Fruit fly (Drosophila melanogaster) whole organism, embryonic: ENCODE results near the gene CG5160.

Source experiments
- ATbp ChIP-seq: fragments of 200-800 bp; sonication (Bioruptor generic); optimal IDR thresholded peaks from 2 replicates; lab custom pipeline; 2017; ENCODE audit warnings: missing biosample characterization, mild to moderate bottlenecking, missing genetic modification characterization, missing genetic modification reagents
- Ada2b ChIP-seq: fragments of 200-800 bp; sonication (Bioruptor generic); IDR thresholded peaks from 2 replicates; pipeline ENCODE4 v1.3.6; 2022; ENCODE audit warnings: missing biosample characterization, missing genetic modification characterization
- Bgb ChIP-seq: fragments of 200-800 bp; sonication (Bioruptor generic); IDR thresholded peaks from 2 replicates; pipeline ENCODE4 v1.3.6; 2022; ENCODE audit warnings: missing biosample characterization, missing genetic modification characterization; ENCODE audit not compliant: partially characterized antibody
- CG1024 ChIP-seq: fragments of 200-800 bp; sonication (Bioruptor generic); IDR thresholded peaks from 2 replicates; pipeline ENCODE4 v1.3.6; 2022; ENCODE audit warnings: missing biosample characterization, missing genetic modification characterization
- CG10366 ChIP-seq: fragments of 200-800 bp; sonication (Bioruptor generic); IDR thresholded peaks from 2 replicates; pipeline ENCODE4 v1.3.6; 2022; ENCODE audit warnings: missing biosample characterization, missing genetic modification characterization
- CG11398 ChIP-seq: fragments of 200-800 bp; sonication (Bioruptor generic); optimal IDR thresholded peaks from 2 replicates; lab custom pipeline; 2016; ENCODE audit warnings: missing biosample characterization, missing genetic modification characterization
- CG11456 ChIP-seq: fragments of 200-800 bp; sonication (Bioruptor generic); IDR thresholded peaks from 3 replicates; pipeline ENCODE4 v1.3.6; 2022; ENCODE audit warnings: missing biosample characterization, missing genetic modification characterization
- CG12104 ChIP-seq: fragments of 200-800 bp; sonication (Bioruptor generic); optimal IDR thresholded peaks from 3 replicates; lab custom pipeline; 2016; ENCODE audit warnings: missing biosample characterization, missing genetic modification characterization
- CG12391 ChIP-seq: fragments of 200-800 bp; sonication (Bioruptor generic); optimal IDR thresholded peaks from 3 replicates; lab custom pipeline; 2018; ENCODE audit warnings: missing biosample characterization, mild to moderate bottlenecking, missing genetic modification characterization, moderate library complexity
- CG13287 ChIP-seq: fragments of 200-800 bp; sonication (Bioruptor generic); IDR thresholded peaks from 2 replicates; pipeline ENCODE4 v1.3.6; 2022; ENCODE audit warnings: missing biosample characterization, missing genetic modification characterization; ENCODE audit not compliant: partially characterized antibody
- CG14710 ChIP-seq: fragments of 200-800 bp; sonication (Bioruptor generic); optimal IDR thresholded peaks from 3 replicates; lab custom pipeline; 2019; ENCODE audit warnings: missing biosample characterization, mild to moderate bottlenecking, missing genetic modification characterization, moderate library complexity
- CG14860 ChIP-seq: fragments of 200-800 bp; sonication (Bioruptor generic); IDR thresholded peaks from 3 replicates; pipeline ENCODE4 v1.3.6; 2022; ENCODE audit warnings: missing biosample characterization, missing genetic modification characterization; ENCODE audit not compliant: partially characterized antibody
- CG15601 ChIP-seq: fragments of 200-800 bp; sonication (Bioruptor generic); optimal IDR thresholded peaks from 3 replicates; lab custom pipeline; 2019; ENCODE audit warnings: missing biosample characterization, mild to moderate bottlenecking, missing genetic modification characterization, moderate library complexity
- CG32767 ChIP-seq: fragments of 200-800 bp; sonication (Bioruptor generic); IDR thresholded peaks from 2 replicates; pipeline ENCODE4 v1.3.6; 2022; ENCODE audit warnings: missing biosample characterization, missing genetic modification characterization
- CG32772 ChIP-seq: fragments of 200-800 bp; sonication (Bioruptor generic); IDR thresholded peaks from 2 replicates; pipeline ENCODE4 v1.3.6; 2022; ENCODE audit warnings: missing biosample characterization, missing genetic modification characterization
- CG3281 ChIP-seq: fragments of 200-800 bp; sonication (Bioruptor generic); optimal IDR thresholded peaks from 3 replicates; lab custom pipeline; 2017; ENCODE audit warnings: missing biosample characterization, mild to moderate bottlenecking, missing genetic modification characterization
- CG34376 ChIP-seq: fragments of 200-800 bp; sonication (Bioruptor generic); optimal IDR thresholded peaks from 2 replicates; lab custom pipeline; 2018; ENCODE audit warnings: missing biosample characterization, mild to moderate bottlenecking, missing genetic modification characterization
- CG4730 ChIP-seq: fragments of 200-800 bp; sonication (Bioruptor generic); IDR thresholded peaks from 2 replicates; pipeline ENCODE4 v1.3.6; 2022; ENCODE audit warnings: missing biosample characterization, missing genetic modification characterization
- CG4854 ChIP-seq: fragments of 200-800 bp; sonication (Bioruptor generic); optimal IDR thresholded peaks from 2 replicates; lab custom pipeline; 2016; ENCODE audit warnings: missing biosample characterization, missing genetic modification characterization, inconsistent platforms
- CG6689 ChIP-seq: fragments of 200-800 bp; sonication (Bioruptor generic); IDR thresholded peaks from 2 replicates; pipeline ENCODE4 v1.3.6; 2022; ENCODE audit warnings: missing biosample characterization, missing genetic modification characterization
- CG6854 ChIP-seq: fragments of 200-800 bp; sonication (Bioruptor generic); optimal IDR thresholded peaks from 3 replicates; lab custom pipeline; 2017; ENCODE audit warnings: missing biosample characterization, mild to moderate bottlenecking, missing genetic modification characterization
- CG8281 ChIP-seq: fragments of 200-800 bp; sonication (Bioruptor generic); optimal IDR thresholded peaks from 2 replicates; lab custom pipeline; 2018; ENCODE audit warnings: missing biosample characterization, mild to moderate bottlenecking, missing genetic modification characterization, moderate library complexity
- CG9215 ChIP-seq: fragments of 200-800 bp; sonication (Bioruptor generic); IDR thresholded peaks from 2 replicates; pipeline ENCODE4 v1.3.6; 2022; ENCODE audit warnings: missing biosample characterization, missing genetic modification characterization
- CrebB ChIP-seq: fragments of 200-800 bp; sonication (Bioruptor generic); optimal IDR thresholded peaks from 3 replicates; lab custom pipeline; 2018; ENCODE audit warnings: missing biosample characterization, mild to moderate bottlenecking, missing genetic modification characterization
- Deaf1 ChIP-seq: fragments of 200-800 bp; optimal IDR thresholded peaks from 3 replicates; lab custom pipeline; 2019; ENCODE audit warnings: missing biosample characterization, mild to moderate bottlenecking, missing genetic modification characterization, moderate library complexity
- Drgx ChIP-seq: fragments of 200-800 bp; sonication (Bioruptor generic); IDR thresholded peaks from 2 replicates; pipeline ENCODE4 v1.3.6; 2022; ENCODE audit warnings: missing biosample characterization, missing genetic modification characterization
- H2.0 ChIP-seq: fragments of 200-800 bp; sonication (Bioruptor generic); IDR thresholded peaks from 2 replicates; pipeline ENCODE4 v1.3.6; 2022; ENCODE audit warnings: missing biosample characterization, missing genetic modification characterization
- HLH3B ChIP-seq: fragments of 200-800 bp; sonication (Bioruptor generic); IDR thresholded peaks from 2 replicates; pipeline ENCODE4 v1.3.6; 2022; ENCODE audit warnings: missing biosample characterization, missing genetic modification characterization
- MBD-R2 ChIP-seq: fragments of 200-800 bp; sonication (Bioruptor generic); IDR thresholded peaks from 2 replicates; pipeline ENCODE4 v1.3.6; 2022; ENCODE audit warnings: missing biosample characterization, missing genetic modification characterization
- MESR4 ChIP-seq: fragments of 200-800 bp; sonication (Bioruptor generic); optimal IDR thresholded peaks from 2 replicates; lab custom pipeline; 2018; ENCODE audit warnings: missing biosample characterization, mild to moderate bottlenecking, missing genetic modification characterization, moderate library complexity
- Taf1 ChIP-seq: fragments of 200-800 bp; sonication (Bioruptor generic); IDR thresholded peaks from 2 replicates; pipeline ENCODE4 v1.3.6; 2022; ENCODE audit warnings: missing biosample characterization, missing genetic modification characterization
- al ChIP-seq: fragments of 200-800 bp; sonication (Bioruptor generic); IDR thresholded peaks from 2 replicates; pipeline ENCODE4 v1.3.6; 2022; ENCODE audit warnings: missing biosample characterization, missing genetic modification characterization
- cad ChIP-seq: fragments of >200 bp; optimal IDR thresholded peaks from 2 replicates; lab custom pipeline; 2017; ENCODE audit warnings: missing biosample characterization, missing genetic modification characterization
- dm ChIP-seq: fragments of 200-800 bp; sonication (Bioruptor generic); optimal IDR thresholded peaks from 3 replicates; lab custom pipeline; 2016; ENCODE audit warnings: missing biosample characterization, missing genetic modification characterization
- exex ChIP-seq: fragments of 200-800 bp; sonication (Bioruptor generic); optimal IDR thresholded peaks from 4 replicates; lab custom pipeline; 2018; ENCODE audit warnings: missing biosample characterization, mild to moderate bottlenecking, missing genetic modification characterization, moderate library complexity
- grn ChIP-seq: fragments of 200-800 bp; sonication (Bioruptor generic); optimal IDR thresholded peaks from 3 replicates; lab custom pipeline; 2017; ENCODE audit warnings: missing biosample characterization, missing genetic modification characterization
- ken ChIP-seq: fragments of 200-800 bp; sonication (Bioruptor generic); IDR thresholded peaks from 3 replicates; pipeline ENCODE4 v1.3.6; 2022; ENCODE audit warnings: missing biosample characterization, missing genetic modification characterization
- knrl ChIP-seq: fragments of 200-800 bp; sonication (Bioruptor generic); IDR thresholded peaks from 3 replicates; pipeline ENCODE4 v1.3.6; 2022; ENCODE audit warnings: missing biosample characterization, missing genetic modification characterization; ENCODE audit not compliant: partially characterized antibody
- sd ChIP-seq: fragments of 200-800 bp; sonication (Bioruptor generic); optimal IDR thresholded peaks from 3 replicates; lab custom pipeline; 2018; ENCODE audit warnings: missing biosample characterization, mild to moderate bottlenecking, missing genetic modification characterization, moderate library complexity
- seq ChIP-seq: fragments of 200-800 bp; sonication (Bioruptor generic); IDR thresholded peaks from 2 replicates; pipeline ENCODE4 v1.3.6; 2022; ENCODE audit warnings: missing biosample characterization, missing genetic modification characterization
- sima ChIP-seq: fragments of 200-800 bp; sonication (Bioruptor generic); optimal IDR thresholded peaks from 2 replicates; lab custom pipeline; 2016; ENCODE audit warnings: missing biosample characterization, missing genetic modification characterization
- slbo ChIP-seq: fragments of 200-800 bp; sonication (Bioruptor generic); IDR thresholded peaks from 2 replicates; pipeline ENCODE4 v1.3.6; 2022; ENCODE audit warnings: missing biosample characterization, missing genetic modification characterization
- sug ChIP-seq: fragments of 200-800 bp; optimal IDR thresholded peaks from 2 replicates; lab custom pipeline; 2019; ENCODE audit warnings: missing biosample characterization, mild to moderate bottlenecking, missing genetic modification characterization, moderate library complexity
- tgo ChIP-seq: fragments of 200-800 bp; sonication (Bioruptor generic); IDR thresholded peaks from 3 replicates; pipeline ENCODE4 v1.3.6; 2022; ENCODE audit warnings: missing biosample characterization, missing genetic modification characterization
- unpg ChIP-seq: fragments of 200-800 bp; sonication (Bioruptor generic); optimal IDR thresholded peaks from 3 replicates; lab custom pipeline; 2018; ENCODE audit warnings: missing biosample characterization, mild to moderate bottlenecking, missing genetic modification characterization, moderate library complexity
- zen2 ChIP-seq: fragments of 200-800 bp; sonication (Bioruptor generic); IDR thresholded peaks from 3 replicates; pipeline ENCODE4 v1.3.6; 2022; ENCODE audit warnings: missing biosample characterization, missing genetic modification characterization; ENCODE audit not compliant: partially characterized antibody

The CG5160 gene

DNA sequence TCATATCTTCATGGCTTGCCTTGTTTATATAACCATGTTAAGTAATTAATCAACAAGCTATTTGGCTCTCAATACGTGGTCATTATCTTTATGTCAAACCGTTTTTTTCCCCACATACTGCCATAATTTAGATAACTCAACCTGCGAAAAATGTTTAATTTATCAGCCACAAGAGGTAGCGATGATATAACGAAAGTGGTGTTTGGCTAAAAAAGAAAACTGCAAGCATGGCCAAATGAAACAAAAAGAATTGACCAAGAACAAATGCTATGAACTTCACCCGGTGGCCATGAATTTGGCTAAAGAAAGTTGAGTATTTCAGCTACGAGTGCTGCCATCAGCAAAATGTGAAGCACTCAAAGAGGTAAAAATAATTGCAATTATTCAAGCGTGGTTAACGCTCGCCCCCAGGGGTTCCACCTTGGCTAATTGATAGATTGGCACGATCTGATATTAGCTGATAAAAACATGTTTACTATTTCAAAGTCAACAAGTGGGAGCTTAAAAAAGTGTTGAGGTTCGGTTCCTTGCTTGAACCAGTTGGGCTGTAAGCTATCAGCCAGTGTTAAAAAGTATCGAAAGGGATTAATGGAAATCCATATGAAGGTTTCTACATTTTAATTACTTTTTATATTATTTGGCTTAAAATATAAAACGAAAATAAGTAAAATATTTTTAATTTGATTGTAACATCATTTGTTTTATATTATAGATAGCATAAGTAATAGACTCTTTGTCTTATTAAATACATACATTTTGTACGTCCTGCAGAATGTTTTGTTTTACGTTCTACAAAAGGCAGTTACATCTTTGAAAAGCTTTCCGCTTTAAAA is 38.2 kb upstream of the CG5160 start (continued):
- no peak for TF ChIP-seq zen2 (GFP tag; lab: Robert Waterston, UW)
- no peak for TF ChIP-seq CG14860 (GFP tag; lab: Robert Waterston, UW)
- no peak for TF ChIP-seq CG13287 (GFP tag; lab: Robert Waterston, UW)
- no peak for TF ChIP-seq Bgb
- peak; percentile 19 for TF ChIP-seq CG14710 (tag; lab: Kevin White, UChicago)
- peak; percentile 34; the same call in 1 of the 2 replicates for TF ChIP-seq al (GFP tag; lab: Robert Waterston, UW)
- peak; percentile 88 for TF ChIP-seq CG11456
- TF ChIP-seq CG4854 (GFP tag; lab: Kevin White, UChicago) = peak; percentile 81
- peak; percentile 62; the same call in 2 of the 3 replicates for TF ChIP-seq tgo
- 0 out of 2 replicates have a peak, but pooled peaks have one; percentile 7 for TF ChIP-seq CG32772 (GFP tag; lab: Robert Waterston, UW)
- TF ChIP-seq CG9215 = peak; percentile 48
- peak; percentile 62 for TF ChIP-seq H2.0 (GFP tag; lab: Robert Waterston, UW)
- peak; percentile 60; the same call in 1 of the 2 replicates for TF ChIP-seq MBD-R2
- TF ChIP-seq Deaf1 (tag; lab: Kevin White, UChicago) = no peak
- peak; percentile 40 for TF ChIP-seq dm (GFP tag; lab: Kevin White, UChicago)
- TF ChIP-seq knrl = no peak
- TF ChIP-seq Drgx (GFP tag; lab: Robert Waterston, UW) = no peak; the same call in 1 of the 2 replicates
- TF ChIP-seq ATbp (GFP tag; lab: Kevin White, UChicago) = peak; percentile 87
- TF ChIP-seq CG12104 (GFP tag; lab: Kevin White, UChicago) = peak; percentile 66
- TF ChIP-seq CG6689 (GFP tag; lab: Robert Waterston, UW) = peak; percentile 42
- no peak for TF ChIP-seq cad (GFP tag; lab: Kevin White, UChicago)
- peak; percentile 69; the same call in 1 of the 2 replicates for TF ChIP-seq HLH3B (GFP tag; lab: Robert Waterston, UW)
- TF ChIP-seq CG15601 (tag; lab: Kevin White, UChicago) = peak; percentile 73

DNA sequence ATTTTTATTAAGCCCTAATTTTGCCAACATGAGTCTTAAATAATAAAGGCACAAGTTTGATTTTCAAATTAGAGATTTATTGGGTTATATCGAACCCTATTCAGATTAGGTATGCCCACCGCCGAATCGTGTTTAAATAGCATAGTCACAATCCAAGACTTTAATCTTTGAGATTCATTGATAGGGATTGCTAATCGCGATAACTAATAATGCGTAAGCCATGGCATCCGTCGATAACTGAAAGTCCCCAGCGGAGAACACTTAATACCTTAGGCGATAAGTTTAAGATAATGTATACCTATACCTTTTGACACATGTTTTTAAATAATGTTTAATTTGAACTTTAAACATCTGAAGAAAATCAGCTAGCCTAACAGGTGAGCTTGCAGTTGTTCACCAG is 36.9 kb upstream of the CG5160 start:
- peak; percentile 96 for TF ChIP-seq sug
- no peak for TF ChIP-seq MESR4 (GFP tag; lab: Kevin White, UChicago)
- no peak for TF ChIP-seq sima (GFP tag; lab: Kevin White, UChicago)
- TF ChIP-seq exex = peak; percentile 85
- no peak for TF ChIP-seq Ada2b (GFP tag; lab: Robert Waterston, UW)
- TF ChIP-seq sd (tag; lab: Kevin White, UChicago) = peak; percentile 8
- peak; percentile 56 for TF ChIP-seq grn (GFP tag; lab: Kevin White, UChicago)
- peak; percentile 52 for TF ChIP-seq CG34376 (GFP tag; lab: Kevin White, UChicago)

DNA sequence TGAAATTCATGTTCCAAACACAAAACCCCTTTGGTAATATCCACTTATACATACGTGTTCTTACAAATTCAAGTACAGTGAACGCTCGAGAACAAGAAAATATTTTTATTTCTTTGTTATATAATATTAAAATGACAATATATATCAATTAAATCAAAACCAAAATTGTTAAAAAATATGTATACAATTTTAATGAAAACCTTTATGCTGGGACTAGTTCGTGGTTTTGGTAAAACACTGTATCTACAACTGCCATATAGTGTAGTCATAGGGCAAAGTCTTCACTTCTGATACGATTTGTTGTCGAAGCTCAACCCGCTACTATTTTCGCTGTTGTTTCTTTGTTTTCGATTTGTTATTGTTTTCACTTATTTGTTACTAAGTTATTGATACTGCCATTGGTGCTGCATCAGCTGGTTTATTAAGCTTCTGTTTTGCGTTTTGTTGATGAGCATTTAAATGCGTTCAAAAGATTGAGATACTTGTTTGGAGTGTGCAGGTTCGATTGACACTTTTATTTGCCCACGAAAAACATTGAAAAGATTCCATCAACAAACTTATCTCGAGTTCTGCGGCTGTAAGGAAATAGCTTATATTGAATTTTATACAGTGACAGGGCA is 36.3 kb upstream of the CG5160 start:
- TF ChIP-seq CG11398 (GFP tag; lab: Kevin White, UChicago) (no peak), CG12391 (tag; lab: Kevin White, UChicago) (peak; percentile 35), Taf1 (peak; percentile 74), slbo (GFP tag; lab: Robert Waterston, UW) (peak; percentile 79), unpg (peak; percentile 8), CG8281 (no peak), CG1024 (GFP tag; lab: Robert Waterston, UW) (peak; percentile 48; the same call in 1 of the 2 replicates), CG10366 (peak; percentile 14; the same call in 1 of the 2 replicates), CG6854 (GFP tag; lab: Kevin White, UChicago) (peak; percentile 63), CG4730 (GFP tag; lab: Robert Waterston, UW) (peak; percentile 49; the same call in 1 of the 2 replicates), ken (GFP tag; lab: Robert Waterston, UW) (peak; percentile 5; the same call in 1 of the 3 replicates), CG3281 (peak; percentile 13), CrebB (peak; percentile 29), HLH3B (GFP tag; lab: Robert Waterston, UW) (peak; percentile 68), seq (GFP tag; lab: Robert Waterston, UW) (peak; percentile 69), CG32767 (GFP tag; lab: Robert Waterston, UW) (peak; percentile 21; the same call in 1 of the 2 replicates)
